Worm (Caenorhabditis elegans): Measurements from ENCODE around the gene ttr-49.

The ttr-49 gene

ce11 chrV:9333316-9334048 lies 22.8 kb downstream of the ttr-49 start, which contains the start of gene acl-14:
Gene acl-14 (minus strand): TSS chrV:9333631.
- TF ChIP-seq nhr-71 (tag; optimal IDR thresholded peaks at IDR 0.05) = peak; percentile 21
- peak in 2 of 6 experiments; percentile 26 to 84 for TF ChIP-seq elt-3 (tag; optimal IDR thresholded peaks at IDR 0.05)
- peak; percentile 89 for TF ChIP-seq nhr-85 (tag)
- TF ChIP-seq grh-1 (GFP tag; IDR thresholded peaks at IDR 0.05) = no peak
- TF ChIP-seq blmp-1 (tag; optimal IDR thresholded peaks at IDR 0.05) = peak; percentile 55
- peak; percentile 19 for TF ChIP-seq elt-2 (tag; optimal IDR thresholded peaks at IDR 0.05)
- TF ChIP-seq pax-3 (tag; optimal IDR thresholded peaks at IDR 0.05) = peak; percentile 4
- TF ChIP-seq aly-2 (tag; optimal IDR thresholded peaks at IDR 0.05) = no peak
- peak in 1 of 2 experiments; percentile 32 for TF ChIP-seq lin-35 (GFP tag; optimal IDR thresholded peaks at IDR 0.05)
- TF ChIP-seq xbp-1 (tag; optimal IDR thresholded peaks at IDR 0.05) = no peak
- peak; percentile 37 for TF ChIP-seq pag-3 (tag; optimal IDR thresholded peaks at IDR 0.05; ENCODE audit: borderline replicate concordance, insufficient read depth)
- TF ChIP-seq efl-1 (optimal IDR thresholded peaks at IDR 0.05) = no peak
- TF ChIP-seq efl-1 (GFP tag; optimal IDR thresholded peaks at IDR 0.05 in 1 of 2) = peak in 1 of 2 experiments; percentile 45
- TF ChIP-seq zip-4 (GFP tag; optimal IDR thresholded peaks at IDR 0.05) = peak; percentile 71
- TF ChIP-seq ceh-63 (GFP tag; optimal IDR thresholded peaks at IDR 0.05) = no peak
- TF ChIP-seq snpc-4 (tag; optimal IDR thresholded peaks at IDR 0.05) = no peak
- no peak for TF ChIP-seq sptf-1 (tag; optimal IDR thresholded peaks at IDR 0.05)
- TF ChIP-seq lin-14 (GFP tag; optimal IDR thresholded peaks at IDR 0.05) = peak; percentile 33
- peak; percentile 23 for TF ChIP-seq skn-1 (tag; optimal IDR thresholded peaks at IDR 0.05)
- TF ChIP-seq nhr-20 (tag; optimal IDR thresholded peaks at IDR 0.05) = peak; percentile 12

DNA sequence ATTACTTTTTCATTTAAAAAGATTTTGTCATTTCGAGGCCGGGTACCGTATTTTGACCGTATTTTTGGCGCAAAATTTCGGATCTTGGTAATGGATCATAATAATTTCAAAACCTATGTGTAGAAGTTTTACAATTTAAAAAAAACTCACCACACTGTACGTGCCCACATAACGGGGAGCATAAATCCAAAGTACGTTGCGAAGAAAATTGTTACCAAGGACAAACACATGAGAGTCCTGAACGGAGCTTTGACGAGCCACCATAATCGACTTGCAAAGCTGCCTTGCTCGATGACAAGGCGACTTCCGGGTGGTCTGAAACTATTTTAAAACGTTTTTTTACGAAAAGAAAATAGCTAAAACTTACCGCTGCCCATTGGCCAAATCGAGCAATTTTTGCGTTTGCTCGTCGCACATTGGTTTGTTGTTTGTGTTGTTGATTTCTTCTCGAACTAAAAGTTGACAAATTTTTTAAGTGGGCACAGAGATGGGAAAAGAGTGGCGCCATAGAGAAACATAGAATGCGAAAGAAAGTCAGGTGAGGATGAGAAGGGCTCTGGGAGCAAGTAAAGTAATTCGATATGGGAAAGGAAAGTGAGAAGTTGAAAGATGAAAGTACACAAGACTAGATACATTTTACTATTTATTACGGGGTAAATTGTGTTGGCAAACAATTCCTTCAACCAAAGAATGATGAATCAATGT lies 23.6 kb downstream of the ttr-49 start:
- TF ChIP-seq ceh-90 (tag; optimal IDR thresholded peaks at IDR 0.05) (no peak), blmp-1 (tag; optimal IDR thresholded peaks at IDR 0.05) (no peak), egl-13 (tag; optimal IDR thresholded peaks at IDR 0.05) (no peak), nhr-90 (tag; optimal IDR thresholded peaks at IDR 0.05; ENCODE audit: poor library complexity) (no peak), efl-1 (optimal IDR thresholded peaks at IDR 0.05) (no peak), efl-1 (GFP tag; optimal IDR thresholded peaks at IDR 0.05 in 1 of 2) (no peak), fkh-10 (GFP tag; optimal IDR thresholded peaks at IDR 0.05) (no peak), unc-62 (GFP tag; optimal IDR thresholded peaks at IDR 0.05) (no peak), tbx-2 (tag; optimal IDR thresholded peaks at IDR 0.05) (no peak), unc-30 (tag; optimal IDR thresholded peaks at IDR 0.05) (no peak), nhr-76 (tag; optimal IDR thresholded peaks at IDR 0.05) (no peak), nhr-20 (tag; optimal IDR thresholded peaks at IDR 0.05) (no peak)

DNA sequence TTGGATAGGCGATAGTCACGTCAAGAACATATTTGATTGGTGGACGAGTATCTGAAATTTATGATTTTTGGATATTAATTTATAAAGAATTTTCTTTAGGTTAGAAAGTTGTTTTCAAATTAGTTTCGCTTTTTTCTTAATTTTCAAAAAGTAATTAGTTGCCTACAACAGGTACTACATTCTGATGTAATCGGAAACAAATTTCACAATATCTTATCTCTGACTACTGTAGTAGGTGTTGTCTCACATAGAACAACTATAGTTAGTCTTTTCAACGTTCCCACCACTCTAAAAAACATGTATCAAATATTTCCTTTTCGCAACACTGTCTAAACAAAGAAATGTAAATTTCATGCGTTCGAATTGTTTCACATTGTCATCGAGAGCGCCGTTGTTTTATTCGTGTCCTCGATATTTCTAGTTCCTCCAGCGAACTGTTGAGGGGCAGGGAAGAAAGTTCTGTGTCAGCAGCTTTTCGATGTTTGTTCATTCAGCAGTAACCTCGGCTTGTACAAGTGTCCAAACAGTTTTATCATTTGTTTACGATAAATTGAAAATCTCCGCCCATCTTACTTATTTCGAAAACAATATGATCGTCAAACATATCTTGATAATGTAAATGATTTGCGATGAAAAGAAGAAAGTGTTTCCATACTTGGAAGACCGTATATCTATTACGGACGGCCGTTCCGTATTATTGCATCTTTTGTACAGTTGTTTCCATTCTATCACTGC lies 26.9 kb downstream of the ttr-49 start:
- TF ChIP-seq ces-1 (GFP tag; optimal IDR thresholded peaks at IDR 0.05) = no peak
- TF ChIP-seq efl-1 (optimal IDR thresholded peaks at IDR 0.05) = no peak
- peak in 1 of 2 experiments; percentile 63 for TF ChIP-seq efl-1 (GFP tag; optimal IDR thresholded peaks at IDR 0.05 in 1 of 2)
- no peak for TF ChIP-seq xbp-1 (tag; optimal IDR thresholded peaks at IDR 0.05)
- no peak for TF ChIP-seq pax-3 (tag; optimal IDR thresholded peaks at IDR 0.05)
- no peak for TF ChIP-seq jun-1 (tag; optimal IDR thresholded peaks at IDR 0.05)
- TF ChIP-seq blmp-1 (tag; optimal IDR thresholded peaks at IDR 0.05) = peak; percentile 36

DNA sequence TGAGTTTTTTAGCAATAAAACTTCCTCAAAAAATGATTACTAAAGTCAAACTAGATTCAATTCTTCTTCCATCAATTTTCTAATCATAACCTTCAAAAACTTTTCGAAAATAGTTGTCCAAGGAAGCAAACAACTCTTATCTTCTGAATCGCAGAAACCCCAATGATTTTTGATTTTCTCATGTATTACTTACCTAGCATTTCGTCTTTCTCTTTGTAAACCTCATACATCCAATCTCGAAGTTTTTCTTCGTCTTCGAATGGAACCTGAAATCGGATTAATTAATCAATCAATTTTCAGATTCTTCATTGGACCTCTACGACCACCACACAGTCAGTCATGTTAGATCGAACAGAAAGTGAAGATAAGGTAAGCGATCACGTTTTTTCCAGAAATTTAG lies 27.6 kb downstream of the ttr-49 start, which contains the start of gene K07B1.4:
K07B1.4 (plus strand) TSS at position 301 of the 400 bp plus-strand sequence.
- TF ChIP-seq efl-1 (optimal IDR thresholded peaks at IDR 0.05) (no peak), efl-1 (GFP tag; optimal IDR thresholded peaks at IDR 0.05 in 1 of 2) (no peak), lin-35 (GFP tag; optimal IDR thresholded peaks at IDR 0.05) (no peak), swsn-7 (tag; optimal IDR thresholded peaks at IDR 0.05) (no peak), hlh-4 (tag; optimal IDR thresholded peaks at IDR 0.05) (no peak), lsy-2 (tag; optimal IDR thresholded peaks at IDR 0.05) (no peak), unc-98 (GFP tag; IDR thresholded peaks at IDR 0.05) (no peak), mab-9 (GFP tag; IDR thresholded peaks at IDR 0.05) (no peak), ama-1 (optimal IDR thresholded peaks at IDR 0.05) (no peak), aha-1 (tag; optimal IDR thresholded peaks at IDR 0.05) (no peak), ceh-82 (tag; optimal IDR thresholded peaks at IDR 0.05) (no peak), C04F5.9 (tag; optimal IDR thresholded peaks at IDR 0.05) (no peak), sup-37 (GFP tag; optimal IDR thresholded peaks at IDR 0.05) (no peak), nhr-77 (tag; optimal IDR thresholded peaks at IDR 0.05) (no peak), nhr-12 (tag; optimal IDR thresholded peaks at IDR 0.05) (no peak), efl-3 (GFP tag; optimal IDR thresholded peaks at IDR 0.05) (no peak), dsc-1 (tag; optimal IDR thresholded peaks at IDR 0.05) (no peak)

Measured in whole organism, L1 larva.